Worm (Caenorhabditis elegans) whole organism, L4 larva: ENCODE measurements around the gene lgc-26.

Experiments
- F37D6.2 ChIP-seq: sonication (generic microtip); optimal IDR thresholded peaks from 2 replicates; lab custom pipeline; 2016; ENCODE audit warnings: mild to moderate bottlenecking, missing genetic modification characterization, missing compliant biosample characterization
- T26A8.4 ChIP-seq: fragments of 200-800 bp; sonication (Bioruptor generic); IDR thresholded peaks from 2 replicates; pipeline ENCODE4 v1.3.6; 2022; ENCODE audit warnings: missing genetic modification characterization, missing compliant biosample characterization
- Y105C5A.15 ChIP-seq: fragments of 200-800 bp; sonication (Bioruptor generic); IDR thresholded peaks from 2 replicates; pipeline ENCODE4 v1.3.6; 2022; ENCODE audit warnings: missing genetic modification characterization, missing compliant biosample characterization
- Y48G9A.11 ChIP-seq: fragments of 200-800 bp; sonication (Bioruptor generic); IDR thresholded peaks from 2 replicates; pipeline ENCODE4 v1.3.6; 2022; ENCODE audit warnings: missing genetic modification reagents, missing genetic modification characterization, missing compliant biosample characterization
- ZK337.2 ChIP-seq: fragments of 200-800 bp; sonication (Bioruptor generic); IDR thresholded peaks from 2 replicates; pipeline ENCODE4 v1.3.6; 2022; ENCODE audit warnings: missing genetic modification reagents, missing genetic modification characterization, missing compliant biosample characterization
- aha-1 ChIP-seq: fragments of 150-350 bp; peaks from one replicate; lab custom pipeline; 2014; ENCODE audit warnings: missing biosample characterization, missing genetic modification characterization
- aly-2 ChIP-seq: sonication (generic microtip); optimal IDR thresholded peaks from 2 replicates; lab custom pipeline; 2018; ENCODE audit warnings: missing biosample characterization, missing genetic modification characterization
- ama-1 ChIP-seq: fragments of 150-350 bp; optimal IDR thresholded peaks from 2 replicates; lab custom pipeline; 2014; ENCODE audit warnings: inconsistent platforms, mixed read lengths
- ceh-20 ChIP-seq: fragments of 200-800 bp; sonication (Bioruptor generic); IDR thresholded peaks from 2 replicates; pipeline ENCODE4 v1.3.6; 2022; ENCODE audit warnings: missing genetic modification reagents, missing genetic modification characterization, missing compliant biosample characterization
- ceh-44 ChIP-seq: fragments of 200-800 bp; sonication (Bioruptor generic); IDR thresholded peaks from 2 replicates; pipeline ENCODE4 v1.3.6; 2022; ENCODE audit warnings: missing genetic modification reagents, missing genetic modification characterization, missing compliant biosample characterization
- daf-19 ChIP-seq: fragments of 200-800 bp; sonication (Bioruptor generic); conservative IDR thresholded peaks from 2 replicates; pipeline ENCODE4 v1.3.6; 2022; ENCODE audit warnings: missing genetic modification characterization, missing compliant biosample characterization
- daf-8 ChIP-seq: fragments of 200-800 bp; sonication (Bioruptor generic); IDR thresholded peaks from 2 replicates; pipeline ENCODE4 v1.3.6; 2022; ENCODE audit warnings: missing genetic modification characterization, missing compliant biosample characterization
- dmd-9 ChIP-seq: fragments of 200-800 bp; sonication (Bioruptor generic); IDR thresholded peaks from 2 replicates; pipeline ENCODE4 v1.3.6; 2022; ENCODE audit warnings: missing genetic modification reagents, missing genetic modification characterization, missing compliant biosample characterization
- dve-1 ChIP-seq: sonication (generic microtip); optimal IDR thresholded peaks from 2 replicates; lab custom pipeline; 2017; ENCODE audit warnings: antibody characterized with exemption, mild to moderate bottlenecking, missing genetic modification characterization, missing compliant biosample characterization; ENCODE audit not compliant: insufficient read depth
- egl-43 ChIP-seq: fragments of 200-800 bp; sonication (Bioruptor generic); IDR thresholded peaks from 2 replicates; pipeline ENCODE4 v1.3.6; 2022; ENCODE audit warnings: missing genetic modification reagents, missing genetic modification characterization, missing compliant biosample characterization
- fkh-10 ChIP-seq: fragments of 150-350 bp; optimal IDR thresholded peaks from 2 replicates; lab custom pipeline; 2014; ENCODE audit warnings: missing biosample characterization, missing genetic modification reagents, missing genetic modification characterization
- gei-8 ChIP-seq: fragments of 200-800 bp; sonication (Bioruptor generic); optimal IDR thresholded peaks from 2 replicates; lab custom pipeline; 2018; ENCODE audit warnings: mild to moderate bottlenecking, missing genetic modification characterization, missing compliant biosample characterization
- hif-1 ChIP-seq, 2 experiments: sonication (generic microtip); optimal IDR thresholded peaks; 2 replicates each; lab custom pipeline; 2016 to 2017; ENCODE audit warnings: missing compliant biosample characterization in 2 of 2, missing genetic modification characterization in 2 of 2, missing genetic modification reagents in 2 of 2, missing genotype in 2 of 2, mild to moderate bottlenecking in 1 of 2
- hmg-1.1 ChIP-seq: fragments of 200-800 bp; sonication (Bioruptor generic); IDR thresholded peaks from 2 replicates; pipeline ENCODE4 v1.3.6; 2022; ENCODE audit warnings: missing genetic modification reagents, missing genetic modification characterization, missing compliant biosample characterization
- lin-1 ChIP-seq: fragments of 200-800 bp; sonication (Bioruptor generic); IDR thresholded peaks from 2 replicates; pipeline ENCODE4 v1.3.6; 2022; ENCODE audit warnings: missing genetic modification reagents, missing genetic modification characterization, missing compliant biosample characterization
- lin-13 ChIP-seq: fragments of 150-350 bp; optimal IDR thresholded peaks from 2 replicates; lab custom pipeline; 2014; ENCODE audit warnings: missing biosample characterization, missing genetic modification reagents, missing genetic modification characterization
- lin-15B ChIP-seq: fragments of 150-350 bp; sonication (generic microtip); optimal IDR thresholded peaks from 3 replicates; lab custom pipeline; 2014; ENCODE audit warnings: missing biosample characterization, missing genetic modification characterization
- lin-38 ChIP-seq: fragments of 200-800 bp; sonication (Bioruptor generic); IDR thresholded peaks from 2 replicates; pipeline ENCODE4 v1.3.6; 2022; ENCODE audit warnings: missing genetic modification reagents, missing genetic modification characterization, missing compliant biosample characterization
- lin-39 ChIP-seq: fragments of 150-350 bp; optimal IDR thresholded peaks from 2 replicates; lab custom pipeline; 2014; ENCODE audit warnings: missing biosample characterization, missing genetic modification reagents, missing genetic modification characterization
- lir-3 ChIP-seq: sonication (generic microtip); optimal IDR thresholded peaks from 2 replicates; lab custom pipeline; 2016; ENCODE audit warnings: mild to moderate bottlenecking, missing genetic modification characterization, missing compliant biosample characterization
- lsy-2 ChIP-seq, 2 experiments: fragments of 150-350 bp in 1 of 2; sonication (generic microtip) in 1 of 2; optimal IDR thresholded peaks; 2 replicates each; lab custom pipeline; 2014 to 2017; ENCODE audit warnings: missing biosample characterization in 2 of 2, missing genetic modification characterization in 2 of 2
- mes-2 ChIP-seq: sonication (generic microtip); optimal IDR thresholded peaks from 2 replicates; lab custom pipeline; 2016; ENCODE audit warnings: missing genotype, mild to moderate bottlenecking, missing genetic modification characterization, missing compliant biosample characterization; ENCODE audit not compliant: poor library complexity, severe bottlenecking
- nhr-10 ChIP-seq: fragments of 150-350 bp; optimal IDR thresholded peaks from 2 replicates; lab custom pipeline; 2014; ENCODE audit warnings: missing biosample characterization, missing genetic modification characterization
- nhr-237 ChIP-seq: sonication (generic microtip); optimal IDR thresholded peaks from 2 replicates; lab custom pipeline; 2017; ENCODE audit warnings: missing biosample characterization, missing genetic modification characterization
- nhr-41 ChIP-seq: fragments of 200-800 bp; sonication (Bioruptor generic); IDR thresholded peaks from 2 replicates; pipeline ENCODE4 v1.3.6; 2022; ENCODE audit warnings: missing genetic modification reagents, missing genetic modification characterization, missing compliant biosample characterization
- php-3 ChIP-seq: fragments of 200-800 bp; sonication (Bioruptor generic); IDR thresholded peaks from 2 replicates; pipeline ENCODE4 v1.3.6; 2022; ENCODE audit warnings: missing genetic modification reagents, missing genetic modification characterization, missing compliant biosample characterization
- skn-1 ChIP-seq: fragments of 150-350 bp; optimal IDR thresholded peaks from 2 replicates; lab custom pipeline; 2014; ENCODE audit warnings: missing biosample characterization, missing genetic modification characterization
- snpc-1.2 ChIP-seq: fragments of 200-800 bp; sonication (Bioruptor generic); IDR thresholded peaks from 2 replicates; pipeline ENCODE4 v1.3.6; 2022; ENCODE audit warnings: missing genetic modification reagents, missing genetic modification characterization, missing compliant biosample characterization
- tag-97 ChIP-seq: fragments of 200-800 bp; sonication (Bioruptor generic); IDR thresholded peaks from 2 replicates; pipeline ENCODE4 v1.3.6; 2022; ENCODE audit warnings: missing genetic modification characterization, missing compliant biosample characterization
- unc-62 ChIP-seq, 3 experiments: fragments of 150-350 bp in 1 of 3; sonication (generic microtip); optimal IDR thresholded peaks in 2 of 3; peaks in 1 of 3; 1 replicate in 1 of 3; 2 replicates in 2 of 3; lab custom pipeline; 2014 to 2017; ENCODE audit warnings: missing biosample characterization in 3 of 3, missing genetic modification characterization in 3 of 3, missing genetic modification reagents in 3 of 3, missing genotype in 1 of 3
- zfp-2 ChIP-seq: sonication (generic microtip); optimal IDR thresholded peaks from 2 replicates; lab custom pipeline; 2016; ENCODE audit warnings: mild to moderate bottlenecking, missing genetic modification characterization, missing compliant biosample characterization
- zfp-3 ChIP-seq: fragments of 200-800 bp; sonication (Bioruptor generic); conservative IDR thresholded peaks from 2 replicates; pipeline ENCODE4 v1.3.6; 2022; ENCODE audit warnings: missing genetic modification reagents, missing genetic modification characterization, missing compliant biosample characterization
- ztf-11 ChIP-seq: fragments of 150-350 bp; optimal IDR thresholded peaks from 2 replicates; lab custom pipeline; 2014; ENCODE audit warnings: missing biosample characterization, missing genetic modification characterization

The lgc-26 gene

DNA sequence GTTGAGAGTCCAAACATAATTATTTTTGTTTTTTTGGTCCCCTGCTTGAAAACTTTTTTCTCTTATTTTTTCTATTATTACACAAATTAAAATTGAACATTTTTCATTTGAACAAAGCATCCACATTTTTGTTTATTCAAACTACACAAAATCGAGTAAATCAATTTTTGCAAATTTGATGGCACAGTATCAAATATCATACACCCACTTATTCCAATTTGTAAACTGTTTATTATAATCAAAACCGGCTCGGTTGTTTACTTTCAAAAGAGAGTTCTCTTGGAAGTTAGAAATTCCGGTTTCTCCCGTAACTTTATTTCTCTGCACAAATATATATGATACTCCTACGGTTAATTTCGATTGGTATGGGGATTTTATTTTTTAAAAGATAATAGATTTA lies at the start of gene lgc-26:
TSS of gene lgc-26 (plus strand) at position 301 of the 400 bp plus-strand sequence.
- TF ChIP-seq ZK337.2: no peak
- TF ChIP-seq Y48G9A.11 (GFP tag; lab: Robert Waterston, UW): no peak
- TF ChIP-seq nhr-41 (GFP tag; lab: Robert Waterston, UW): no peak
- TF ChIP-seq dmd-9: no peak
- TF ChIP-seq lin-15B (tag; lab: Kevin White, UChicago): no peak
- no peak for TF ChIP-seq lsy-2 (tag; optimal IDR thresholded peaks at IDR 0.05; lab: Kevin White, UChicago)
- TF ChIP-seq ceh-44 (GFP tag; lab: Robert Waterston, UW): no peak
- TF ChIP-seq gei-8 (GFP tag; lab: Kevin White, UChicago): no peak
- TF ChIP-seq zfp-3 (GFP tag; lab: Robert Waterston, UW): no peak
- TF ChIP-seq ztf-11 (tag; lab: Kevin White, UChicago): no peak
- TF ChIP-seq lin-38 (GFP tag; lab: Robert Waterston, UW): no peak
- TF ChIP-seq Y105C5A.15 (GFP tag; lab: Robert Waterston, UW): no peak
- TF ChIP-seq php-3: no peak

DNA sequence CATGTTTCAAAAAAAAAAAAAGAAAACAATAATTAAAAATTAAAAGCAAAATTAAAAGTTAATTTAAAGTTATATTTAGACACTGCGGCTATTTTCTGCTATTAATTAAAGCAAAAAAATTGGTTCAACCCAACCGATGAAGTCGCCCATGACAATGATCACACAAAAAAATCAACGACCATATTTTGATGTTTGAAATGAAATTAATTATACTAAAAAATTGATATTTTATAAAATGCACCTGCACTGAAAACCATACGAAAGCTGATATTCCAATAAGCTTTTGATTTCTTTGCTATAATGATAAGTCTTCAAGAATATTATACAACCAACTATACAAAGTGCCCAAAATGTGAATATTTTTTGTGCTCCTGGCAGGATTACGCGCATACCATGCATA lies 48.5 kb upstream of the lgc-26 start, which contains the start of gene srh-80:
TSS of gene srh-80 (plus strand) at position 301 of the 400 bp plus-strand sequence.
- TF ChIP-seq unc-62 (GFP tag; optimal IDR thresholded peaks at IDR 0.05 in 1 of 2; lab: Kevin White, UChicago) (peak in 1 of 2 experiments; percentile 9), unc-62 (tag; optimal IDR thresholded peaks at IDR 0.05; lab: Kevin White, UChicago) (no peak), nhr-10 (tag; lab: Kevin White, UChicago) (no peak)

DNA sequence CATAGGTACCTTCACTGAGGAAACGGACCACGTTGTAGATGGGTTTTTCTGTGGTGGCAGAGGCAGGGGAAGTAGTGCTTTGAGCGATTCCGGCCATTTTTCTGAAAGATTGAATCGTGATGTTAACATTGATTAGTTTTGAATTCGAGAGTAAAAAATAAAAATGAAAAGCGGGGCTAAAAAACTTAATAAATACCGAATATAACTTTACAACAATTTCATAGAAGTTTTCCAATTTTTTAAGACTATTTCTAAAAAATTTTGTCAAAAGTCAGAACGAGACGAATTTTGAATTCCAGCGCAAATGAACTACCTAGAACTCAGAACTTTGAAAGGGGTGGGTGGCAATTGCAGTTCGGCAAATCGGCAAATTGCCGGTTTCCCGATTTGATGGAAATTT lies 33.5 kb upstream of the lgc-26 start, which contains the start of gene kin-33:
TSS of gene kin-33 (minus strand) at position 101 of the 400 bp plus-strand sequence.
- TF ChIP-seq mes-2 (tag; lab: Kevin White, UChicago) (no peak), ama-1 (lab: Kevin White, UChicago) (no peak), zfp-2 (no peak), egl-43 (GFP tag; lab: Robert Waterston, UW) (no peak), snpc-1.2 (no peak), ceh-20 (GFP tag; lab: Robert Waterston, UW) (no peak), dve-1 (tag; lab: Kevin White, UChicago) (no peak), tag-97 (GFP tag; lab: Robert Waterston, UW) (no peak), skn-1 (tag; lab: Kevin White, UChicago) (no peak), Y48G9A.11 (GFP tag; lab: Robert Waterston, UW) (no peak), lin-13 (GFP tag; lab: Kevin White, UChicago) (no peak), lin-1 (GFP tag; lab: Robert Waterston, UW) (no peak)

DNA sequence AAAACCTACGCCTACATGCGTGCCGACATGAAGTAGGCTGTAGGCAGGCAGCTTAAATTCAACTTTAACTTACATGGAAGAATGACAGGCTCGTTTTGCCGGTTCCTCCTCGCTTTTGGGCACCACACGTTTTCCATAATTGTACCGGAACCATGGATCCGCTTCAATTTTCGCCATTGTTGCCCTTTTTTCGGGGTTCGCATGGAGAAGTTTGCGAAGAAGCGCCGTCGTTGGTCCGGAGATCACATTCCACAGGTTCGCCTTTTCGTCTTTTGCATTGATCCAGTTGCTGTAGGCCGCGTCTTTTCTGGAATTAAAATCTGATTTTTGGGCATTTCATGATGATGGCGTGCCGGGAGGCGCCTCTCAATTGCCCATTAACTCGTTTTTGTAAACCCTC lies 31.1 kb upstream of the lgc-26 start:
- TF ChIP-seq daf-8 (GFP tag; lab: Robert Waterston, UW): no peak
- TF ChIP-seq aha-1 (tag; lab: Kevin White, UChicago): peak; percentile 90
- TF ChIP-seq lir-3 (tag; lab: Kevin White, UChicago): no peak
- no peak for TF ChIP-seq F37D6.2 (tag; lab: Kevin White, UChicago)
- TF ChIP-seq hmg-1.1: no peak
- no peak for TF ChIP-seq fkh-10 (GFP tag; lab: Kevin White, UChicago)
- no peak for TF ChIP-seq T26A8.4 (GFP tag; lab: Robert Waterston, UW)

DNA sequence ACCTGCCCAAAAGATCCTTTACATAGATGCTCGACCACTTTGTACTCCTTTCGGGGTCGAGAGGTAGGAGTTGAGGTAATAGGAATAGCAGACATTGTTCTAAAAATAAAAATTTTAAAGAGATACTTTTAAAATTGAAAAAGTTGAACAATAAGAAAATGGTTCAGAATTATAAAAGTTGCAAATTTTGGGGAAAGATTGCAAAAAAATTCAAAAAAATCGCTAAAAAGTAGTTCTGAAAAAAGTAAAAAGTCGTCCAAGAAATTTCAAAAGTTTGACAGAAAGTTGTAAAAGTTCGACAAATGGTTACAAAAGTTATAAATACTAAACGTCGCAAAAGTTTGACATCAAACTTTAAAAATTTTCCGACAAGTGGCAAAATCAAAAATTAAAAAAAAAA lies 30.0 kb upstream of the lgc-26 start, which contains the start of gene R02C2.1:
TSS of gene R02C2.1 (minus strand) at position 101 of the 400 bp plus-strand sequence.
- TF ChIP-seq F37D6.2 (tag; lab: Kevin White, UChicago) (no peak), dmd-9 (no peak), snpc-1.2 (no peak), unc-62 (GFP tag; optimal IDR thresholded peaks at IDR 0.05 in 1 of 2; lab: Kevin White, UChicago) (no peak), unc-62 (tag; optimal IDR thresholded peaks at IDR 0.05; lab: Kevin White, UChicago) (no peak), mes-2 (tag; lab: Kevin White, UChicago) (no peak), daf-19 (GFP tag; lab: Robert Waterston, UW) (no peak), gei-8 (GFP tag; lab: Kevin White, UChicago) (no peak), aly-2 (tag; lab: Kevin White, UChicago) (no peak), lin-39 (no peak), hif-1 (tag; optimal IDR thresholded peaks at IDR 0.05; lab: Kevin White, UChicago) (no peak), nhr-237 (no peak), tag-97 (GFP tag; lab: Robert Waterston, UW) (no peak)
- TF ChIP-seq, all 104 proteins: peak for 0
